Fruit fly (Drosophila melanogaster) whole organism, embryonic: ENCODE data around the gene CG8292.

Source experiments
- Abd-B ChIP-seq: fragments of 200-800 bp; sonication (Bioruptor generic); optimal IDR thresholded peaks from 2 replicates; lab custom pipeline; 2018; ENCODE audit warnings: missing biosample characterization, mild to moderate bottlenecking, missing genetic modification characterization, moderate library complexity
- Atf3 ChIP-seq: fragments of 200-800 bp; sonication (Bioruptor generic); optimal IDR thresholded peaks from 3 replicates; lab custom pipeline; 2016; ENCODE audit warnings: missing biosample characterization, missing genetic modification characterization
- CG10147 ChIP-seq: fragments of 200-800 bp; sonication (Bioruptor generic); optimal IDR thresholded peaks from 2 replicates; lab custom pipeline; 2019; ENCODE audit warnings: missing biosample characterization, mild to moderate bottlenecking, missing genetic modification characterization, moderate library complexity
- CG11560 ChIP-seq: fragments of 200-800 bp; sonication (Bioruptor generic); IDR thresholded peaks from 3 replicates; pipeline ENCODE4 v1.3.6; 2022; ENCODE audit warnings: missing biosample characterization, missing genetic modification characterization
- CG12659 ChIP-seq: fragments of 200-800 bp; sonication (Bioruptor generic); optimal IDR thresholded peaks from 3 replicates; lab custom pipeline; 2017; ENCODE audit warnings: mild to moderate bottlenecking, missing biosample characterization, missing genetic modification reagents, missing genetic modification characterization
- CG15269 ChIP-seq: fragments of 200-800 bp; sonication (Bioruptor generic); optimal IDR thresholded peaks from 2 replicates; lab custom pipeline; 2018; ENCODE audit warnings: missing biosample characterization, mild to moderate bottlenecking, missing genetic modification characterization, moderate library complexity
- CG1647 ChIP-seq: fragments of 200-800 bp; sonication (Bioruptor generic); optimal IDR thresholded peaks from 3 replicates; lab custom pipeline; 2016; ENCODE audit warnings: missing biosample characterization, missing genetic modification characterization
- CG16863 ChIP-seq: fragments of 200-800 bp; sonication (Bioruptor generic); optimal IDR thresholded peaks from 3 replicates; lab custom pipeline; 2016; ENCODE audit warnings: missing biosample characterization, missing genetic modification characterization
- CG17328 ChIP-seq: fragments of 200-800 bp; sonication (Bioruptor generic); IDR thresholded peaks from 2 replicates; pipeline ENCODE4 v1.3.6; 2022; ENCODE audit warnings: missing biosample characterization, missing genetic modification characterization
- CG2129 ChIP-seq: fragments of 200-800 bp; sonication (Bioruptor generic); IDR thresholded peaks from 2 replicates; pipeline ENCODE4 v1.3.6; 2022; ENCODE audit warnings: missing biosample characterization, missing genetic modification characterization; ENCODE audit not compliant: partially characterized antibody
- CG34376 ChIP-seq: fragments of 200-800 bp; sonication (Bioruptor generic); optimal IDR thresholded peaks from 2 replicates; lab custom pipeline; 2018; ENCODE audit warnings: missing biosample characterization, mild to moderate bottlenecking, missing genetic modification characterization
- CG4424 ChIP-seq: fragments of 200-800 bp; sonication (Bioruptor generic); optimal IDR thresholded peaks from 3 replicates; lab custom pipeline; 2016; ENCODE audit warnings: missing biosample characterization, missing genetic modification characterization
- CG5245 ChIP-seq: fragments of 200-800 bp; sonication (Bioruptor generic); optimal IDR thresholded peaks from 3 replicates; lab custom pipeline; 2016; ENCODE audit warnings: missing biosample characterization, missing genetic modification characterization
- CG5953 ChIP-seq: fragments of 200-800 bp; sonication (Bioruptor generic); IDR thresholded peaks from 2 replicates; pipeline ENCODE4 v1.3.6; 2022; ENCODE audit warnings: missing biosample characterization, missing genetic modification characterization
- CG6175 ChIP-seq: fragments of 200-800 bp; sonication (Bioruptor generic); IDR thresholded peaks from 3 replicates; pipeline ENCODE4 v1.3.6; 2022; ENCODE audit warnings: missing biosample characterization, missing genetic modification characterization
- CG6254 ChIP-seq: fragments of 200-800 bp; sonication (Bioruptor generic); optimal IDR thresholded peaks from 3 replicates; lab custom pipeline; 2017; ENCODE audit warnings: mild to moderate bottlenecking, missing biosample characterization, missing genetic modification reagents, missing genetic modification characterization
- CG6654 ChIP-seq: fragments of 200-800 bp; sonication (Bioruptor generic); optimal IDR thresholded peaks from 2 replicates; lab custom pipeline; 2017; ENCODE audit warnings: missing biosample characterization, mild to moderate bottlenecking, missing genetic modification characterization
- CG6854 ChIP-seq: fragments of 200-800 bp; sonication (Bioruptor generic); optimal IDR thresholded peaks from 3 replicates; lab custom pipeline; 2017; ENCODE audit warnings: missing biosample characterization, mild to moderate bottlenecking, missing genetic modification characterization
- CG8388 ChIP-seq: fragments of 200-800 bp; sonication (Bioruptor generic); optimal IDR thresholded peaks from 2 replicates; lab custom pipeline; 2019; ENCODE audit warnings: missing biosample characterization, mild to moderate bottlenecking, missing genetic modification characterization, moderate library complexity
- CG9727 ChIP-seq: fragments of 200-800 bp; sonication (Bioruptor generic); optimal IDR thresholded peaks from 3 replicates; lab custom pipeline; 2017; ENCODE audit warnings: missing biosample characterization, mild to moderate bottlenecking, missing genetic modification characterization
- CrebB ChIP-seq: fragments of 200-800 bp; sonication (Bioruptor generic); optimal IDR thresholded peaks from 3 replicates; lab custom pipeline; 2018; ENCODE audit warnings: missing biosample characterization, mild to moderate bottlenecking, missing genetic modification characterization
- Eip74EF ChIP-seq, 2 experiments: fragments of 200-800 bp in 1 of 2; fragments of >200 bp in 1 of 2; sonication (Bioruptor generic) in 1 of 2; optimal IDR thresholded peaks; 2 replicates each; lab custom pipeline; 2017 to 2019; ENCODE audit warnings: missing biosample characterization in 2 of 2, missing genetic modification characterization in 2 of 2, mild to moderate bottlenecking in 1 of 2, moderate library complexity in 1 of 2
- Lpt ChIP-seq: fragments of >200 bp; optimal IDR thresholded peaks from 2 replicates; lab custom pipeline; 2018; ENCODE audit warnings: missing biosample characterization, missing genetic modification characterization
- Mad ChIP-seq: fragments of 200-800 bp; sonication (Bioruptor generic); optimal IDR thresholded peaks from 2 replicates; lab custom pipeline; 2016; ENCODE audit warnings: missing biosample characterization, missing genetic modification characterization
- NFAT ChIP-seq: fragments of 200-800 bp; sonication (Bioruptor generic); IDR thresholded peaks from 2 replicates; pipeline ENCODE4 v1.3.6; 2022; ENCODE audit warnings: missing biosample characterization, missing genetic modification characterization
- Sox100B ChIP-seq: fragments of 200-800 bp; sonication (Bioruptor generic); optimal IDR thresholded peaks from 3 replicates; lab custom pipeline; 2018; ENCODE audit warnings: missing biosample characterization, mild to moderate bottlenecking, missing genetic modification characterization
- Tbp ChIP-seq: fragments of >200 bp; optimal IDR thresholded peaks from 2 replicates; lab custom pipeline; 2018; ENCODE audit warnings: missing biosample characterization, missing genetic modification characterization
- Trl ChIP-seq, 3 experiments: fragments of >200 bp in 2 of 3; fragments of 200-800 bp in 1 of 3; sonication (Bioruptor generic) in 1 of 3; optimal IDR thresholded peaks; 2 replicates in 1 of 3; 3 replicates in 2 of 3; lab custom pipeline; 2016 to 2017; ENCODE audit warnings: missing biosample characterization in 1 of 3, missing genetic modification characterization in 1 of 3
- Xbp1 ChIP-seq: fragments of 200-800 bp; sonication (Bioruptor generic); optimal IDR thresholded peaks from 3 replicates; lab custom pipeline; 2016; ENCODE audit warnings: missing biosample characterization, mild to moderate bottlenecking, missing genetic modification characterization
- ara ChIP-seq: fragments of 200-800 bp; sonication (Bioruptor generic); IDR thresholded peaks from 2 replicates; pipeline ENCODE4 v1.3.6; 2022; ENCODE audit warnings: missing biosample characterization, missing genetic modification characterization
- ase ChIP-seq: fragments of 200-800 bp; sonication (Bioruptor generic); IDR thresholded peaks from 3 replicates; pipeline ENCODE4 v1.3.6; 2022; ENCODE audit warnings: missing biosample characterization, missing genetic modification characterization
- cg ChIP-seq: fragments of 200-800 bp; sonication (Bioruptor generic); optimal IDR thresholded peaks from 3 replicates; lab custom pipeline; 2019; ENCODE audit warnings: missing biosample characterization, mild to moderate bottlenecking, missing genetic modification characterization, moderate library complexity
- crol ChIP-seq: fragments of 200-800 bp; sonication (Bioruptor generic); IDR thresholded peaks from 2 replicates; pipeline ENCODE4 v1.3.6; 2022; ENCODE audit warnings: missing biosample characterization, missing genetic modification characterization
- da ChIP-seq: fragments of 200-800 bp; sonication (Bioruptor generic); optimal IDR thresholded peaks from 2 replicates; lab custom pipeline; 2016; ENCODE audit warnings: missing biosample characterization, missing genetic modification characterization
- dati ChIP-seq: fragments of 200-800 bp; sonication (Bioruptor generic); IDR thresholded peaks from 2 replicates; pipeline ENCODE4 v1.3.6; 2022; ENCODE audit warnings: missing biosample characterization, missing genetic modification characterization
- fd102C ChIP-seq: fragments of 200-800 bp; sonication (Bioruptor generic); optimal IDR thresholded peaks from 2 replicates; lab custom pipeline; 2018; ENCODE audit warnings: missing biosample characterization, mild to moderate bottlenecking, missing genetic modification characterization, moderate library complexity
- hb ChIP-seq: fragments of 200-800 bp; sonication (Bioruptor generic); IDR thresholded peaks from 3 replicates; pipeline ENCODE4 v1.3.6; 2022; ENCODE audit warnings: missing biosample characterization, missing genetic modification characterization; ENCODE audit not compliant: partially characterized antibody
- hbn ChIP-seq: fragments of 200-800 bp; sonication (Bioruptor generic); IDR thresholded peaks from 2 replicates; pipeline ENCODE4 v1.3.6; 2022; ENCODE audit warnings: missing biosample characterization, missing genetic modification characterization; ENCODE audit not compliant: partially characterized antibody
- hkb ChIP-seq, 2 experiments: fragments of 200-800 bp in 1 of 2; fragments of >200 bp in 1 of 2; sonication (Bioruptor generic) in 1 of 2; IDR thresholded peaks in 1 of 2; optimal IDR thresholded peaks in 1 of 2; 2 replicates each; pipeline versions ENCODE4 v1.3.6 to Lab custom; 2017 to 2022; ENCODE audit warnings: missing biosample characterization in 1 of 2, missing genetic modification characterization in 1 of 2
- ken ChIP-seq: fragments of 200-800 bp; sonication (Bioruptor generic); IDR thresholded peaks from 3 replicates; pipeline ENCODE4 v1.3.6; 2022; ENCODE audit warnings: missing biosample characterization, missing genetic modification characterization
- lov ChIP-seq, 2 experiments: fragments of 200-800 bp in 1 of 2; fragments of >200 bp in 1 of 2; sonication (Bioruptor generic) in 1 of 2; IDR thresholded peaks in 1 of 2; optimal IDR thresholded peaks in 1 of 2; 2 replicates in 1 of 2; 3 replicates in 1 of 2; pipeline versions ENCODE4 v1.3.6 to Lab custom; 2017 to 2022; ENCODE audit warnings: missing biosample characterization in 1 of 2, missing genetic modification characterization in 1 of 2
- mam ChIP-seq: fragments of 200-800 bp; sonication (Bioruptor generic); optimal IDR thresholded peaks from 3 replicates; lab custom pipeline; 2016; ENCODE audit warnings: missing biosample characterization, missing genetic modification characterization
- nau ChIP-seq: fragments of 200-800 bp; sonication (Bioruptor generic); optimal IDR thresholded peaks from 3 replicates; lab custom pipeline; 2017; ENCODE audit warnings: missing biosample characterization, mild to moderate bottlenecking, missing genetic modification characterization, missing genetic modification reagents
- org-1 ChIP-seq: fragments of 200-800 bp; sonication (Bioruptor generic); optimal IDR thresholded peaks from 2 replicates; lab custom pipeline; 2017; ENCODE audit warnings: missing biosample characterization, missing genetic modification characterization
- peb ChIP-seq: fragments of 200-800 bp; sonication (Bioruptor generic); IDR thresholded peaks from 2 replicates; pipeline ENCODE4 v1.3.6; 2022; ENCODE audit warnings: missing biosample characterization, missing genetic modification characterization
- ranshi ChIP-seq: fragments of 200-800 bp; sonication (Bioruptor generic); IDR thresholded peaks from 2 replicates; pipeline ENCODE4 v1.3.6; 2022; ENCODE audit warnings: missing biosample characterization, missing genetic modification characterization
- sim ChIP-seq: fragments of 200-800 bp; sonication (Bioruptor generic); IDR thresholded peaks from 2 replicates; pipeline ENCODE4 v1.3.6; 2022; ENCODE audit warnings: missing biosample characterization, missing genetic modification characterization
- vfl ChIP-seq: fragments of 200-800 bp; sonication (Bioruptor generic); optimal IDR thresholded peaks from 2 replicates; lab custom pipeline; 2016; ENCODE audit warnings: missing biosample characterization, missing genetic modification characterization
- yki ChIP-seq: fragments of >200 bp; optimal IDR thresholded peaks from 3 replicates; lab custom pipeline; 2018
- zen2 ChIP-seq: fragments of 200-800 bp; sonication (Bioruptor generic); IDR thresholded peaks from 3 replicates; pipeline ENCODE4 v1.3.6; 2022; ENCODE audit warnings: missing biosample characterization, missing genetic modification characterization; ENCODE audit not compliant: partially characterized antibody
- zfh2 ChIP-seq: fragments of 200-800 bp; sonication (Bioruptor generic); optimal IDR thresholded peaks from 2 replicates; lab custom pipeline; 2016; ENCODE audit warnings: missing biosample characterization, missing genetic modification characterization

Gene CG8292

dm6 chr2L:8198757-8199156, 19.1 kb downstream of the CG8292 start, which contains the start of gene PGAP5 (continued):
- TF ChIP-seq cg (GFP tag; lab: Kevin White, UChicago), result no peak
- no peak for TF ChIP-seq Atf3 (GFP tag; lab: Kevin White, UChicago)
- TF ChIP-seq CG11560 (tag; lab: Robert Waterston, UW), result peak; percentile 99
- no peak for TF ChIP-seq da
- TF ChIP-seq mam, result peak; percentile 30
- peak; percentile 24 for TF ChIP-seq CG34376 (GFP tag; lab: Kevin White, UChicago)
- TF ChIP-seq fd102C (GFP tag; lab: Kevin White, UChicago), result no peak
- TF ChIP-seq CG4424 (GFP tag; lab: Kevin White, UChicago), result no peak
- TF ChIP-seq ken, result no peak
- TF ChIP-seq CG9727 (GFP tag; lab: Kevin White, UChicago), result no peak
- TF ChIP-seq dati (GFP tag; lab: Robert Waterston, UW), result no peak
- TF ChIP-seq CG5953 (GFP tag; lab: Robert Waterston, UW), result no peak
- no peak for TF ChIP-seq Lpt (GFP tag; lab: Kevin White, UChicago)
- no peak for TF ChIP-seq CG6175 (GFP tag; lab: Robert Waterston, UW)
- TF ChIP-seq Tbp, result no peak
- TF ChIP-seq CrebB (tag; lab: Kevin White, UChicago), result no peak
- TF ChIP-seq hkb (optimal IDR thresholded peaks at IDR 0.05; lab: Kevin White, UChicago), result no peak
- no peak for TF ChIP-seq hkb (GFP tag; IDR thresholded peaks at IDR 0.05; lab: Robert Waterston, UW)
- TF ChIP-seq CG12659 (GFP tag; lab: Kevin White, UChicago), result peak; percentile 48
- TF ChIP-seq CG15269 (tag; lab: Kevin White, UChicago), result no peak
- TF ChIP-seq yki (lab: Kevin White, UChicago), result no peak
- no peak for TF ChIP-seq vfl (GFP tag; lab: Kevin White, UChicago)
- no peak for TF ChIP-seq CG6654 (GFP tag; lab: Kevin White, UChicago)
- peak; percentile 2 for TF ChIP-seq zfh2 (GFP tag; lab: Kevin White, UChicago)
- TF ChIP-seq org-1 (GFP tag; lab: Kevin White, UChicago), result no peak
- no peak for TF ChIP-seq sim (GFP tag; lab: Robert Waterston, UW)
- no peak for TF ChIP-seq peb
- TF ChIP-seq CG5245 (GFP tag; lab: Kevin White, UChicago), result no peak
- TF ChIP-seq Eip74EF (GFP tag; optimal IDR thresholded peaks at IDR 0.05; lab: Kevin White, UChicago), result no peak
- TF ChIP-seq nau (GFP tag; lab: Kevin White, UChicago), result no peak
- TF ChIP-seq crol (GFP tag; lab: Robert Waterston, UW), result no peak
- no peak for TF ChIP-seq ase (GFP tag; lab: Robert Waterston, UW)
- TF ChIP-seq hbn (GFP tag; lab: Robert Waterston, UW), result peak; percentile 98
- TF ChIP-seq CG6254 (GFP tag; lab: Kevin White, UChicago), result no peak
- no peak for TF ChIP-seq Sox100B (GFP tag; lab: Kevin White, UChicago)
- no peak for TF ChIP-seq ranshi
- TF ChIP-seq zen2 (GFP tag; lab: Robert Waterston, UW), result peak; percentile 88
- no peak for TF ChIP-seq CG1647
- no peak for TF ChIP-seq Xbp1 (GFP tag; lab: Kevin White, UChicago)
- TF ChIP-seq CG2129, result peak; percentile 94
- TF ChIP-seq Trl (optimal IDR thresholded peaks at IDR 0.05; lab: Kevin White, UChicago), result no peak
- no peak for TF ChIP-seq Trl (GFP tag; optimal IDR thresholded peaks at IDR 0.05; lab: Kevin White, UChicago)
- TF ChIP-seq hb (GFP tag; lab: Robert Waterston, UW), result peak; percentile 79
- no peak for TF ChIP-seq lov (optimal IDR thresholded peaks at IDR 0.05; lab: Kevin White, UChicago)
- TF ChIP-seq lov (GFP tag; IDR thresholded peaks at IDR 0.05; lab: Robert Waterston, UW), result no peak
- TF ChIP-seq Abd-B (GFP tag; lab: Kevin White, UChicago), result no peak
- no peak for TF ChIP-seq ara (GFP tag; lab: Robert Waterston, UW)
- no peak for TF ChIP-seq CG8388 (GFP tag; lab: Kevin White, UChicago)
- TF ChIP-seq CG16863 (GFP tag; lab: Kevin White, UChicago), result peak; percentile 34
- TF ChIP-seq CG17328 (GFP tag; lab: Robert Waterston, UW), result no peak
- TF ChIP-seq Mad (GFP tag; lab: Kevin White, UChicago), result peak; percentile 5
- TF ChIP-seq CG6854, result no peak
- TF ChIP-seq CG10147, result no peak
- TF ChIP-seq NFAT (GFP tag; lab: Robert Waterston, UW), result no peak
